Worm (Caenorhabditis elegans): Measurements from ENCODE around the gene F38H4.4.

- no peak for TF ChIP-seq tbx-11 (GFP tag; IDR thresholded peaks at IDR 0.05)
- TF ChIP-seq B0310.2 (tag; optimal IDR thresholded peaks at IDR 0.05) = no peak
- TF ChIP-seq ama-1 (optimal IDR thresholded peaks at IDR 0.05) = no peak
- TF ChIP-seq hmbx-1 (tag; optimal IDR thresholded peaks at IDR 0.05) = no peak
- no peak for TF ChIP-seq scrt-1 (GFP tag; IDR thresholded peaks at IDR 0.05)
- no peak for TF ChIP-seq sea-1 (GFP tag; conservative IDR thresholded peaks at IDR 0.05)
- TF ChIP-seq F13C5.2 (tag; optimal IDR thresholded peaks at IDR 0.05) = no peak
These were observed 49.6 kb downstream of the F38H4.4 start for ce11 chrIV:11897710-11898109.

Measured in whole organism, early embryonic.